Worm (Caenorhabditis elegans): Measurements from ENCODE around the gene vrk-1.

Gene vrk-1

DNA sequence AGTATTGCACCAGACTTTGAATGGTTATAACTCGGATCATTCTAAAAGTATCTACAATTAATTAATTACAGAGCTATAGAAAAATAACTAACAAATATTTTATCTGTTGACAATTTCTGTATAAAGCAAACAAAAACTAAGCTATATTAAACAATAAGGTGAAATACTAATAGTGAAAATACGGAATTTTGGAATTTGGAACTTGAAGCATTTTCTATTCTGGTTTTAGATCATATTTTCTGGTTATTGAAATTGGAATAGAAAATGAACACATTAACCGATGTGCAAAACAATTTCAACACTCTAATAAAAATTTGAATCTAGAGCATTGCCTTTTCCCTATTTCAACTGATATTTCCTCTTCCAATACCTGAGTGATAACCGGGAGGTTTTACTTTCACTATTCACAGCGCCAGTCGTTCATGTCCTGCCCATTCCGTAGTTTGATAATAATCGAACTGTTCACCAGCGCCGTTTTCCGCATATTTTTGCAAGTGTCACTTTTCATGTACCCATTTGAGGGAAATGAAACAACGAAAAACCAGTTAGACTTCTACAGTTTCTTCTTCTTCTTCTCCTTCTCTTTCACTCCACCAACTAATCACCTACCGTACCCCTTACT lies 21.8 kb upstream of the vrk-1 start:
- peak; percentile 16 for TF ChIP-seq W03F9.2 (tag; optimal IDR thresholded peaks at IDR 0.05)
- no peak for TF ChIP-seq dao-5 (tag; optimal IDR thresholded peaks at IDR 0.05)
- no peak for TF ChIP-seq him-1 (tag; optimal IDR thresholded peaks at IDR 0.05)

- TF ChIP-seq dao-5 (tag; optimal IDR thresholded peaks at IDR 0.05), result no peak
- TF ChIP-seq W03F9.2 (tag; optimal IDR thresholded peaks at IDR 0.05), result no peak
- TF ChIP-seq him-1 (tag; optimal IDR thresholded peaks at IDR 0.05), result no peak
Measured at ce11 chrII:5901407-5902026, 20.2 kb upstream of the vrk-1 start.

DNA sequence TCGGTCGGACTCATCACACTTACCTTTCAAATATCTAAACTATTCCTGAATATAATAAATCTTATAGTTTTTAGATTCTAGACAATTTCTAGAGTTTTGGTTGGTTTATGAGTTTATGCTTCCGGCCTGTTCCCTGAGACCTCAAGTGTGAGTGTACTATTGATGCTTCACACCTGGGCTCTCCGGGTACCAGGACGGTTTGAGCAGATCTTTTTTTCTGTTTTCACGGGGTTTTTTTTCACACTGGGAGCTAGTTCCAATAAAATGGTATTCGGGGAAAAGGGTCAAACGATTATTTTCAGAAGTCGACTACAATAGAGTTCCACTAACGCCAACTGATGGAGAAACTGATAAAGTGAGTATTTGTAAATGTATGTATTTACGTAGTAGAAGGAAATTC lies 19.6 kb upstream of the vrk-1 start:
- TF ChIP-seq him-1 (tag; optimal IDR thresholded peaks at IDR 0.05) (no peak), dao-5 (tag; optimal IDR thresholded peaks at IDR 0.05) (no peak), W03F9.2 (tag; optimal IDR thresholded peaks at IDR 0.05) (no peak)

DNA sequence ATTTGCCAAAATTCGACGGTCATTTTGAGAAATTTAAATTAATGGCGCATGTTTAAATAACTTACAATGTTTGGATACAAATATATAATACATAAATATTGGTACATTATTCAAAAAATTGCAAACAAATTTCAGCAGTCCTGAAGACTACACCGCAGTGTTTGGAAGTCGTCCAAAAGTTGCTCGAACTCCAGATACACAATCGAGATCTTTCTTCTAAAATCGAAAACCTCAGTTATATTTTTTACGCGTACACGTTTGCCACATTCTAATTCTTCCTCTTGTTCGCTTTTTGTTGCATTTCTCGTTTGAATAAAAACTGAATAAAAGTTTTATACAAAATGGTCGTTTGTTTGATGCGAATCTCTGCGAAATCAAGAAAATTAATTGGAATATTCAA lies 17.5 kb upstream of the vrk-1 start, which contains the start of gene tsp-18:
TSS of gene tsp-18 (plus strand) at position 301 of the 400 bp plus-strand sequence.
- TF ChIP-seq dao-5 (tag; optimal IDR thresholded peaks at IDR 0.05) (no peak), him-1 (tag; optimal IDR thresholded peaks at IDR 0.05) (no peak)

ce11 chrII:5906274-5906673 lies 15.5 kb upstream of the vrk-1 start, which contains the start of gene F59G1.8:
Gene F59G1.8 (plus strand): TSS chrII:5906566.
- TF ChIP-seq W03F9.2 (tag; optimal IDR thresholded peaks at IDR 0.05) (no peak), dao-5 (tag; optimal IDR thresholded peaks at IDR 0.05) (no peak), him-1 (tag; optimal IDR thresholded peaks at IDR 0.05) (no peak)

- TF ChIP-seq dao-5 (tag; optimal IDR thresholded peaks at IDR 0.05), result no peak
- TF ChIP-seq W03F9.2 (tag; optimal IDR thresholded peaks at IDR 0.05), result no peak
- TF ChIP-seq him-1 (tag; optimal IDR thresholded peaks at IDR 0.05), result no peak
Measured at ce11 chrII:5907482-5907881, 14.3 kb upstream of the vrk-1 start, which contains the start of gene vps-35. Gene vps-35 (plus strand): TSS chrII:5907816.

DNA sequence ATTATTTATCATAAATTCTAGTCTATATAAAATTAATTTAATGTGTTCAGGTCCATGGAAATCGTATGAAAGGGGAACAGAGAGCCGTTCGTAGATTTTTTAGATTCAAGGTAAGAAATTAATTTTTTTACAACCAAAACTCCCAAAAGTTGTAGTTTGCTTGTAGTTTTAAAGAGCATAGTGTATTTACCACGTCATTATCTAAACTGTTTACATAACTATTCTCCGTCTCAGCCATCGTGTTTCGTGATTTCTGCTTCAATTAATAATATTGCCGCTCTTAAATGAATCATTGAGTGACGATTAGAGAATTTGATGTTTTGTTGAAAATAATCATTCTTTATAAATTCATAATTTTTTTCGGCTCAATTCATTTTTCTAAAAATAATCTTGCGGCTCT lies 10.5 kb upstream of the vrk-1 start, which contains the start of gene cgt-3:
TSS of gene cgt-3 (plus strand) at position 51 of the 400 bp plus-strand sequence.
- TF ChIP-seq W03F9.2 (tag; optimal IDR thresholded peaks at IDR 0.05) (no peak), him-1 (tag; optimal IDR thresholded peaks at IDR 0.05) (no peak), dao-5 (tag; optimal IDR thresholded peaks at IDR 0.05) (no peak)

- TF ChIP-seq W03F9.2 (tag; optimal IDR thresholded peaks at IDR 0.05), result no peak
- no peak for TF ChIP-seq dao-5 (tag; optimal IDR thresholded peaks at IDR 0.05)
- no peak for TF ChIP-seq him-1 (tag; optimal IDR thresholded peaks at IDR 0.05)
Measured at ce11 chrII:5911939-5912523, 9.7 kb upstream of the vrk-1 start.

ce11 chrII:5913897-5914296 lies 7.9 kb upstream of the vrk-1 start:
- TF ChIP-seq dao-5 (tag; optimal IDR thresholded peaks at IDR 0.05), result no peak
- no peak for TF ChIP-seq him-1 (tag; optimal IDR thresholded peaks at IDR 0.05)
- TF ChIP-seq W03F9.2 (tag; optimal IDR thresholded peaks at IDR 0.05), result no peak

DNA sequence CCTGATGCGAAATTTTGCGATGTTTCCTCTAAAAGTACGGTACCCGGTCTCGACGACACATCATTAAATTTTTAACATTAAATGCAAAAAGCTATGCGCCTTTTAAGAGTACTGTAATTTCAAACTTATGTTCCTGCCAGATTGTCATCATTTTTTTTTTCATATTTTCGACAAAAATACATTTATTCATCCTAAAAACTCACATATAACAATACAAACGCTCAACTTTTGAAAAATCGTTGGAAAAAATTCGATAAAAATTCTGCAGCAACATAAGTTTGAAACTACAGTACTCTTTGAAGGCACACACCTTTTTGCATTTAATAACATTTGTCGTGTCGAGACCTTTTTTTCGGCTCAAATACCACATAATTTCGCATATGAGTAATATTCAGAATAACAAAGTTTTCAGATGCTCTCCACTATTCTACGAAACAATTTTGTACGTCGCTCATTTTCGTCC lies 4.7 kb upstream of the vrk-1 start, which contains the start of gene frh-1:
TSS of gene frh-1 (plus strand) at position 413 of the 463 bp plus-strand sequence.
- TF ChIP-seq W03F9.2 (tag; optimal IDR thresholded peaks at IDR 0.05) (no peak), dao-5 (tag; optimal IDR thresholded peaks at IDR 0.05) (no peak), him-1 (tag; optimal IDR thresholded peaks at IDR 0.05) (no peak)

ce11 chrII:5918149-5918697 lies 3.5 kb upstream of the vrk-1 start, which contains the start of gene ptp-2:
Gene ptp-2 (plus strand): TSS chrII:5918647.
- TF ChIP-seq W03F9.2 (tag; optimal IDR thresholded peaks at IDR 0.05) (peak; percentile 36), dao-5 (tag; optimal IDR thresholded peaks at IDR 0.05) (no peak)

DNA sequence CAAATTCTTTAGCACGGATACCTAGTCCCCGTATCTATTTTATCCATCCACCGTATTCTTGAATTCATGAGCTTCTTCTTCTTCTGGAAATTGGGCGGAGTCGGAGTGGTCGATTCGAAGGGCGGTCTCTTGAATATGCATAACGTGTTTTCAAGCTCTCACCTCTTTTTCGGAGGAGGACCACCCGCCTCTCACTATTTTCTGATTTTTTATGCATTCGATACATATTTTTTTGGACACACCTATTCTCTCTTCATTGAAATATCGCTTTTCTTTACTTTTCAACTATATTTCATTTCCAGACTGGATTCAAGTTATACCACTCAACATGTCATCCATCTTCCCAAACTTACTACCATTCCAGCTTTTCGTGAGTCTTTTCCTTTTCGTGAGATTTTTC lies 6.7 kb downstream of the vrk-1 start, which contains the start of gene egl-44:
TSS of gene egl-44 (plus strand) at position 301 of the 400 bp plus-strand sequence.
- TF ChIP-seq W03F9.2 (tag; optimal IDR thresholded peaks at IDR 0.05), result no peak
- no peak for TF ChIP-seq him-1 (tag; optimal IDR thresholded peaks at IDR 0.05)
- no peak for TF ChIP-seq dao-5 (tag; optimal IDR thresholded peaks at IDR 0.05)

ce11 chrII:5930095-5930653 lies 8.4 kb downstream of the vrk-1 start:
- TF ChIP-seq him-1 (tag; optimal IDR thresholded peaks at IDR 0.05) (no peak), W03F9.2 (tag; optimal IDR thresholded peaks at IDR 0.05) (peak; percentile 55)

All from whole organism, L4/young adult.